Worm (Caenorhabditis elegans) whole organism, dauer: Measurements from ENCODE around the gene C49C3.11.
"Not testable (repeated sequence)": the region's sequence is repeated elsewhere in the genome, so short reads cannot be mapped to it uniquely, and the experiment has no call there.

Source experiments
- unc-62 ChIP-seq: sonication (generic microtip); optimal IDR thresholded peaks from 2 replicates; lab custom pipeline; 2017; ENCODE audit warnings: missing biosample characterization, missing genetic modification reagents, missing genetic modification characterization

C49C3.11 gene

DNA sequence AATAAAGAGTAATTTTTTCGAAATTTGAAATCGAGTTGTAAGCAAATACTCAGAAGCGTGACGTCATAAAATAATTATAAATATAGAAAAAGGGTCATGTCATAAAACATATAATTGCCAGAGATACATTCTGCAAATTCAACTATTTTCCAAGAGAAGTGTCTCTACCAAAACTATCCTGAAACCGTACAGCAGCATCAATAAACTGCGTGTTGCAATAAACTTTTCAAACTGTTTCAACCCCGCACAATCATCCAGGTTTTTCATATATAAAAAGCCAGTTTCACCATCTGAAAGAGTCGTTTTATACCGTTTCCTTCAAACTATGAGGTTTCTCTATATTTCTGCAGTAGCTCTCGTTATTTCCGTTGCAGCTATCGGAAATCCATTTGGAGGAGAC is at the start of gene C49C3.11:
TSS of gene C49C3.11 (plus strand) at position 301 of the 400 bp plus-strand sequence.
- TF ChIP-seq unc-62 (GFP tag; lab: Kevin White, UChicago) = no peak

DNA sequence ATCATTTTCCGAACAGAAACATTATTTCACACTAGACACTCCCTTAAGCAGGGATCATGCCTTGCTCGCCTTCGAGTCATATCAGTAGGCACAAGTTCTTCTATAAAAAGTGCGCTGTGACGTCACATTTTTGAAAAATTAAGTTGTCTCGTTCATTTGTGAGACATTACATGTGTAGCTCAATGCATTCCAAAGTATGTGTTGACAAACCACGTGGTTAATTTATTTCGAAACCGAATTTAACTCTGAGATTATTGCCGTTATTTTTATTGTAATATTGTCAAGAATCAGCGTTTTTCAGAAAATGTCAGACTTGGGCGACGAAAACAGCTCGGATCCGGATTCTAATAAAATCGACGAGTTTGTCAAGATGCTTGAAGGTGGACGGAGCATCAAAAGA is 49.1 kb upstream of the C49C3.11 start, which contains the start of gene T28F3.5:
TSS of gene T28F3.5 (plus strand) at position 301 of the 400 bp plus-strand sequence.
- TF ChIP-seq unc-62 (GFP tag; lab: Kevin White, UChicago) = no peak

DNA sequence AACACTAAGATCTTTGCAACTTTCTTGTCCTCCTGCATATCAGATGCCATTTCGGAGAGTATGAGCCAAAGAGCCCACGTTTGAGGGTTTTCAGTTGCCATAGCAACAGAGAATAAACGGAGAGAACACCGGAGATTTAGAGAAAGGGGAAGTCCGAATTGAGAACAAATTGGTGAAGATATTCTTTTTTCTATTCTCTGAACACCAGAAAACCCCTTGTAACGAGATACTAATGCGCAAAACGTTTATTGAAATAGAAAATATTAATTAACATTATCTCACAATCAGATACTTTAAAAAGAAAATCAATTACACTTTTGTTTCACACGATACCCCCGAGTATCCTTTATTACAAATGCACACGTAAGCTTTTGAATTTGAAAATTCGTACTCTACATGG is 41.6 kb upstream of the C49C3.11 start, which contains the start of gene ifta-2:
TSS of gene ifta-2 (minus strand) at position 101 of the 400 bp plus-strand sequence.
- no peak for TF ChIP-seq unc-62 (GFP tag; lab: Kevin White, UChicago)

DNA sequence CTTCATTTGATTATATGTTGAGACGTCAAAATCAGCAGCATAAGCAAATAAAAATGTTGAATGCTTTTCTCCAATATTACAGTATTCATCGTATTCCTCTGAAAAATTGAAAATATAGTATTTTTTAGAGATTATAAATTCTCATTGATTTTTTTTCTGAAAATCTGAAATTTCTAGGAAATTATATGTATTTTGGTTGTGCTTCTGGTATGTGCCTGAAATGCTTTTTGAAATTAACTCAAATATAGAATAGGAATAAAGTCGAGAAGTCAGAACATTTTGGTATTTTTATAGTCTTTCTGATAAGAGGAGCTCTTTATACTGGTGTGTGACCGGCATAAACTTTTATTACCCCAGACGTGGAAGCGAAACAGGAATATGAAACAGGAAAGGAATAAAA is 36.4 kb upstream of the C49C3.11 start, which contains the start of gene T28F3.8:
TSS of gene T28F3.8 (minus strand) at position 101 of the 400 bp plus-strand sequence.
- not testable (repeated sequence) for TF ChIP-seq unc-62 (GFP tag; lab: Kevin White, UChicago)

DNA sequence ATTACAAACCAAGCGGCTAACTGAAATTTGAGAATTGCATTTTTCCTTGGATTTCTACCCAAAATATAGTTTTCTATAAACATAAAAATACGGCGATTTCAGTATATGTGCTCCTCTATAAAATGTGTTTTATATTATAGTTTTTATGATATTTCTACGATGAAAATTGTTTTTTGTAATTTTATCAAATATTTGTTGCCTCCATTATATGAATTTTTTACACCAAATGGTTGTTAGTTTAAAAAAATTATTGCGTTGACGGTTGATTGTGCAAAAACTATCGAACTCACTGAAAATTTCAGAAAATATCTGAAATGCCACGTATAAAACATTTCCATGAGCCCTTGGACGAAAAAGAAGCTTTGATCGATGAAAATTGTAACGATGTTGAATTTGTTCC is 35.4 kb upstream of the C49C3.11 start, which contains the start of gene T28F3.9:
TSS of gene T28F3.9 (plus strand) at position 301 of the 400 bp plus-strand sequence.
- no peak for TF ChIP-seq unc-62 (GFP tag; lab: Kevin White, UChicago)

DNA sequence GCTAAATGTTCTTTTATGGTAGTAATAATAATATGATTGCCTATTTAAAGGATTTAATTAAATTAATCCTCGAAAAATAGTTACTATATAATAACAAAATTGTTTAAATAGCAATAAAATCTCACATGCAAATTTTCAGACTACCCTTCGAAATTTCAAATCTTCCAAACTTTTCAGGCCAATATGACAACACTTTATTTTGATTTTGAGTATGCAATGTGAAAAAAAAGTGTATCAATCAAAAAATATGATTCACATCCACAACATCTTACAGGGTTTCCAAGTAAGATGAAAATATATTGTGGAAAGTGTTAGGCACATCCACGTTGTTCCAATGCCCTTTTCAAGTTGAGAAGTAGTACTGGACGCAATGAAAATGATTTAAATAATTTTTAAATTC is 31.7 kb upstream of the C49C3.11 start, which contains the start of gene snf-9:
TSS of gene snf-9 (plus strand) at position 301 of the 400 bp plus-strand sequence.
- TF ChIP-seq unc-62 (GFP tag; lab: Kevin White, UChicago) = no peak

DNA sequence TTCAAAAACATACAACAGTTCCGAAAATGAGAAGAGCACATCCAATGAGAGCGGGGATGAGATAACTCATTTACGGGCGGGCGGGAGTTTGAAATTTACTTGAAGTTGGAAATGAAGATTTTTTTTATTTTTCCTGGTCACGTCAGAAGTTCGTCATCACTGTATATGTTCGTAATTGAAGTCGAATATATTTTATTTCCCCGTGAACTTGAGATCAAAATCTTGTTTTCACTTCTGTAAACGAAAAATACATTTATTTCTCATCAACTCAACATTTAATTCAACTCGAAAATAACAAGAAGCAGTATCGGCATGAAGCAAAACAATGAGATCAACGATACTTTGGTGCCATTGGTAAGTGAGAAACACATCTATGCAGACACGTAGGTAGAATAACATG is 27.2 kb upstream of the C49C3.11 start, which contains the start of gene C49C3.20:
TSS of gene C49C3.20 (minus strand) at position 101 of the 400 bp plus-strand sequence.
- no peak for TF ChIP-seq unc-62 (GFP tag; lab: Kevin White, UChicago)

DNA sequence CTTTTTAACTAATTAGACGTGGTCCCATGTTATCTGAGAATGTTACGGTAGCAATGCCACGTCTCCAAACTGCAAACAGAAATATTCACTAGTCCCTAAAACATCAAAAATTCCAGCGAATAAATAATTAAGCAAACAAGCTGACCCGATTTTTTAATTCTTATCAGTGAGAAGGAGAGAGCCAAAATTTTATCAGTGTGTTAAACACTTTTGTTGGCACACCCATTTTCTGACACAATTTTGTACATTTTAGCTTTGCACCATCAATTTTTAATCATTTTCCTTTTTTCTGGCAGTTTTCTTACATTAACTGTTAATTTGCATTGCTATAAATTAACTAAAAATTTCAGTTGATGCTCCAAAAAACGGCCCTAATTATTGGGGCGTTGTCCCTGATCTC is 23.1 kb upstream of the C49C3.11 start, which contains the start of gene C49C3.4:
TSS of gene C49C3.4 (plus strand) at position 351 of the 400 bp plus-strand sequence.
- no peak for TF ChIP-seq unc-62 (GFP tag; lab: Kevin White, UChicago)

DNA sequence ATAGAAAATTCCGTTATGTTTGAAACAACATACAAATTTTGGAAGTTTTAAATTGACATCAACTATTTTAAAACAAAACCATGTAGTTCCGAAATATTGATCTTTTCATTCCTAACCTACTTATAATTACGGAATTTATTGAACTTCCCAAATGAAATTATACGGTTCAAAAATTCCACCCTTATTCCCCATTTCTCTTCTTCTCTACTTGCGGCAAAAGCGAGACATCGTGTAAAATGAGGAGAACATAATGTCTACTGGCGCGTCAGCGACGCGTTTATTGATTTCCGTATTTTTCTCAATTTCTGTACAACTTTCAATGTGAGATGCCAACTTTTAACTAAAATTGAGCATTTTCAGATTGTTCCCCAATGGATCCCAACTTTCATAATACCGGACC is 14.7 kb upstream of the C49C3.11 start, which contains the start of gene ceh-88:
TSS of gene ceh-88 (plus strand) at position 355 of the 400 bp plus-strand sequence.
- TF ChIP-seq unc-62 (GFP tag; lab: Kevin White, UChicago) = no peak

DNA sequence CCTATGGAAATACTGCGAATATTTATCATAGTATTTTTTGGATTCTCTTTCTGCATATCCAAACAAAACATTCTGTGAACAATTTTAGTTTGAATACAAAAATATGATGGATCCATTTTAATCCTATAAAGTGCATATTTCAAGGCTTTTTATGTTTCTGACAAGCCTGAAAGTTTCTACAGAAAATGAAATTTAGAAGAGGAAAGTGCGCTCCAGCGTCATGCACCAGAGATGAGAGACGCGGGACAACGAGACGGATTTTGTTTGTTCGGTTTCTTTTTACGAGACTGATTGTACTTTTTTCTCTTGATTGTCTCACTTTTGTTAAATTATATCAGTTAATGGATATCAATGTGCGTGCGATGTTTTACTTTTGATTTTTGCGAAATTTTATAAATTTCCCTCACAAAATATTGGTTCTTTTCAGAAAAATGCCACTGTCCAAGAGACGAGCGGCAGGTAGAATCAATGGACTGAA is 12.4 kb upstream of the C49C3.11 start, which contains the start of gene C49C3.6:
TSS of gene C49C3.6 (plus strand) at position 428 of the 478 bp plus-strand sequence.
- no peak for TF ChIP-seq unc-62 (GFP tag; lab: Kevin White, UChicago)

DNA sequence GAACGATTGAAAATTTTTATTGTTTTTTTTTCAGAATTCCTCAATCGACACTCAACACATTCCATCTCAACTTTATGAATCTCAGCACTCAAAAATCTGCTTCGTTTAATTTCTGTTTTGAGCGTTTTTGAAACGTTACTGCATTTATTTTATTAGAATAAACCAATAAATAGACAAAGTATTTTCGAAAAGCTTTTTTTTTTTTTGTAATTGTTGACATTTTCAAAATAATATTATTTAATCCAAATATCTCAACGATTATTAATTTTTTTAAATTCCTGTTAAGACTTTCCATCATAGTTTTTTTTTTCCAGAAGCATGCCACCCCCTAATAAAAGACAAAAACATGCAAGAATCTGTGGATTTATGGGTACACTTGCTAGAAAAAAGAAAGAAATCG is 11.3 kb upstream of the C49C3.11 start, which contains the start of gene C49C3.7:
TSS of gene C49C3.7 (plus strand) at position 301 of the 400 bp plus-strand sequence.
- no peak for TF ChIP-seq unc-62 (GFP tag; lab: Kevin White, UChicago)

DNA sequence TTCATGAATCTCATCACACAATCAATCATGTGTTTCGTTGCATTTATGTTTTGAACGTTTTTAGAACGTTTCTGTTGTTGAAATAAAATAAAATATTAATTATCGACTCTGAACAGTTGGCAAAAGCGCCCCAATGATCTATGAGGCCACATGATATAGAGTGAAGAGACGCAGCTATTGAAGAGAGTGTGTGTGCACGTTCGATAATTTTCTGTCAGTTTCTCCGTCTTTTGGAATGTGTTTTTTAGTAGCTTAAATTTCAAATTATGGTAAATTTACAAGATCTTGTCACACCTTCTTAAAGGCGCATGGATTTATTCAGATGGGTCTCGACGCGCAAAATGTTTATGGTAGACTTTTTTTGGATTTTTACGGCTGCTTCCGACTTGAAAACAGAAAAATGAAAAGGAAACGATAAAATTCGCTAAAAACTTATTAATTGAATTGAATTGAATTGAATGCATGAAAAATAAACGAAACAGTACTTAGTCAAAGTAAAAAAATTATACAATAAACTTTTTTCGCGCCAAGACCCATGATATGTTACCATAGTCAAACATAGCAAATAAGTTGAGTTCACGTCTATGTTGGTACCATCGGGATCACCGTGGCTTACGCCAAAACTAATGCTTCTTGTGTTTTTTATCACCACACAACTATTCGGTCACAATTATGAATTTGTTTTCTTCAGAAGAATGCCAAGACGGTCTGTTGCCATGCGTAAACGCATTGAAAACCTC is 9.9 kb upstream of the C49C3.11 start, which contains the start of gene C49C3.15:
TSS of gene C49C3.15 (plus strand) at position 690 of the 740 bp plus-strand sequence.
- no peak for TF ChIP-seq unc-62 (GFP tag; lab: Kevin White, UChicago)

DNA sequence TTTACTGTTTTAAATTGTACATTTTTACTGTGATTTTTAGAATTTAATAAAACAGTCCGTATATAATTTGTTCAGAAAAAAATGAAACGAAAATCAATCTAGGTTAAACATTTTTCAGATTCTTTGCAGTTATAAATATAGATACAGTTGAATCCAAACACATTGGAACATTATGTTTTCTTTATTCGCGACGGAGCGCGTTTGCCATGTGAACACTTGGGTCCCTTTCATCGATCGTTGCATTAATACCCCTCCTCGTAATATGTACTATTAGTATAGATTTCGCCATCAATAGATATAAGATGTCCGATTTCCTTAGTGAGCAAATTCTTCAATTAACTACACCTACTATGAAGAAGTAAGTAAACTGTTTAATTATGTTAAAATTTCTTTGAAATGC is 8.6 kb upstream of the C49C3.11 start, which contains the start of gene C49C3.8:
TSS of gene C49C3.8 (plus strand) at position 173 of the 400 bp plus-strand sequence.
- TF ChIP-seq unc-62 (GFP tag; lab: Kevin White, UChicago) = no peak

DNA sequence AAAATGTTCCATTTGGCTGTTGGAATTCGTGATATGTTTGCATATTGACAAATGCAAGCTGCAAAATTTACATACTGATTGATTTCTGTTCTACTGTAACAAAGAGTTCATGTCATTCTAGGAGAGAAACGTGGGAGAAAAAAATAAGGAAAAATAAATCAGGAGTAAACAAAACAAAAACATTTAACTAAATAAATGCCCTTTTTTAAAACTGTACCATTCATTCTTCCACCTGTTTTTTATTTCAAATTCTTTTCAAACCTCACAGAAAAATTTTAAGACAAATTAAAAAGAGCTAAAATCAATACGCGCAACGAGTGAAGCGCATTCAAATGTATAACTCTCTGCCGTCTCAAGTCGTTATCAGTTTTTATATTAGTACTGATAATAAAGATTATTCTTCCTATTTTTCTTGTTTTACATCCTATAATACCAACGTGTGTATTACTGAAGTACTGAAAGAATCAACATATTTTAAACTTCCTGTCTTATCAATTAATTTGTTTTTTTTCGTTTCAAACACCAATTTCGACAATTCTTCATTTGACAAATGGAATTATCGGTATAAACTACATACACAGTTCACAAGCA is 4.6 kb upstream of the C49C3.11 start, which contains the start of gene C49C3.10:
TSS of gene C49C3.10 (minus strand) at position 51 of the 591 bp plus-strand sequence.
- TF ChIP-seq unc-62 (GFP tag; lab: Kevin White, UChicago) = no peak

DNA sequence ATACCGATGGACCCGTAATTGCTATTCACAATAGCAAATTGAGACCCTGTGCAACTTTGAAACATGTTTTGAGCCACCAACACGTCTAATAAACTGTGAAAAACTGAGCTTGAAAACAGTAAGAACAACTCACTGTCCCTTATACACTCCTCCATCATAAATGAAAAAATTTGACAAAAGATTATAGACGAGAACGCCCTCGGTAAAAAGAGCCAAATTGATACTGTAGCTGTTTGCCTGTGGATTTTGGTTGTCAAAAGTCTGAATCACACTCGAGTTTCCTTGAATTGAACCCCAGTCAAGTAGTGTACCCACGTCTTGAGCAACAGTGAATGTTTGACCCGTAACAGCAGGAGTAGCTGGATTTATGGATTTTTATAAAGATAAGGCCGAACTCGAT is 2.5 kb upstream of the C49C3.11 start:
- no peak for TF ChIP-seq unc-62 (GFP tag; lab: Kevin White, UChicago)
